Fruit fly (Drosophila melanogaster) whole organism, embryonic: ENCODE results near the gene Drep4.
A peak's percentile ranks its signal among the peaks of the same experiment; 100 is the strongest.

Experiments used
- Awh ChIP-seq: fragments of 200-800 bp; sonication (Bioruptor generic); IDR thresholded peaks from 2 replicates; pipeline ENCODE4, ENCODE4 v1.3.6; 2022; ENCODE audit warnings: missing biosample characterization, missing genetic modification characterization
- CG10147 ChIP-seq: fragments of 200-800 bp; sonication (Bioruptor generic); optimal IDR thresholded peaks from 2 replicates; lab custom pipeline; 2019; ENCODE audit warnings: missing biosample characterization, mild to moderate bottlenecking, missing genetic modification characterization, moderate library complexity
- CG10267 ChIP-seq: fragments of 200-800 bp; sonication (Bioruptor generic); optimal IDR thresholded peaks from 2 replicates; lab custom pipeline; 2018; ENCODE audit warnings: missing biosample characterization, mild to moderate bottlenecking, missing genetic modification characterization, moderate library complexity
- CG10565 ChIP-seq: fragments of 200-800 bp; sonication (Bioruptor generic); optimal IDR thresholded peaks from 3 replicates; lab custom pipeline; 2016; ENCODE audit warnings: missing biosample characterization, mild to moderate bottlenecking, missing genetic modification characterization
- CG11696 ChIP-seq: fragments of 200-800 bp; sonication (Bioruptor generic); IDR thresholded peaks from 2 replicates; pipeline ENCODE4 v1.3.6; 2022; ENCODE audit warnings: missing biosample characterization, missing genetic modification characterization
- CG12299 ChIP-seq: fragments of 200-800 bp; sonication (Bioruptor generic); optimal IDR thresholded peaks from 2 replicates; lab custom pipeline; 2018; ENCODE audit warnings: missing biosample characterization, mild to moderate bottlenecking, missing genetic modification characterization
- CG13123 ChIP-seq: fragments of 200-800 bp; sonication (Bioruptor generic); optimal IDR thresholded peaks from 2 replicates; lab custom pipeline; 2016; ENCODE audit warnings: missing biosample characterization, missing genetic modification characterization
- CG13624 ChIP-seq: fragments of 200-800 bp; sonication (Bioruptor generic); optimal IDR thresholded peaks from 2 replicates; lab custom pipeline; 2016; ENCODE audit warnings: missing biosample characterization, missing genetic modification characterization
- CG15479 ChIP-seq: fragments of 200-800 bp; sonication (Bioruptor generic); optimal IDR thresholded peaks from 3 replicates; lab custom pipeline; 2019; ENCODE audit warnings: missing biosample characterization, mild to moderate bottlenecking, missing genetic modification characterization, moderate library complexity
- CG1602 ChIP-seq: fragments of 200-800 bp; sonication (Bioruptor generic); optimal IDR thresholded peaks from 3 replicates; lab custom pipeline; 2016; ENCODE audit warnings: missing biosample characterization, missing genetic modification characterization
- CG16779 ChIP-seq: fragments of 200-800 bp; sonication (Bioruptor generic); IDR thresholded peaks from 2 replicates; pipeline ENCODE4 v1.3.6; 2022; ENCODE audit warnings: missing biosample characterization, missing genetic modification characterization
- CG2116 ChIP-seq: fragments of 200-800 bp; sonication (Bioruptor generic); optimal IDR thresholded peaks from 3 replicates; lab custom pipeline; 2018; ENCODE audit warnings: missing biosample characterization, mild to moderate bottlenecking, missing genetic modification characterization
- CG2120 ChIP-seq: fragments of 200-800 bp; sonication (Bioruptor generic); optimal IDR thresholded peaks from 3 replicates; lab custom pipeline; 2016; ENCODE audit warnings: missing biosample characterization, missing genetic modification characterization
- CG3163 ChIP-seq: fragments of 200-800 bp; sonication (Bioruptor generic); optimal IDR thresholded peaks from 3 replicates; lab custom pipeline; 2016; ENCODE audit warnings: missing biosample characterization, missing genetic modification characterization
- CG32532 ChIP-seq: fragments of 200-800 bp; sonication (Bioruptor generic); IDR thresholded peaks from 2 replicates; pipeline ENCODE4 v1.3.6; 2022; ENCODE audit warnings: missing biosample characterization, missing genetic modification characterization
- CG43689 ChIP-seq: fragments of 200-800 bp; sonication (Bioruptor generic); IDR thresholded peaks from 2 replicates; pipeline ENCODE4 v1.3.6; 2022; ENCODE audit warnings: missing biosample characterization, missing genetic modification characterization
- CG6254 ChIP-seq: fragments of 200-800 bp; sonication (Bioruptor generic); optimal IDR thresholded peaks from 3 replicates; lab custom pipeline; 2017; ENCODE audit warnings: mild to moderate bottlenecking, missing biosample characterization, missing genetic modification reagents, missing genetic modification characterization
- CG7372 ChIP-seq: fragments of 200-800 bp; sonication (Bioruptor generic); IDR thresholded peaks from 2 replicates; pipeline ENCODE4 v1.3.6; 2022; ENCODE audit warnings: missing biosample characterization, missing genetic modification characterization
- CG9817 ChIP-seq: fragments of 200-800 bp; sonication (Bioruptor generic); optimal IDR thresholded peaks from 2 replicates; lab custom pipeline; 2018; ENCODE audit warnings: missing biosample characterization, mild to moderate bottlenecking, missing genetic modification characterization, moderate library complexity
- Dbx ChIP-seq: fragments of 200-800 bp; sonication (Bioruptor generic); IDR thresholded peaks from 3 replicates; pipeline ENCODE4 v1.3.6; 2022; ENCODE audit warnings: missing biosample characterization, missing genetic modification characterization
- Dip2 ChIP-seq: fragments of 200-800 bp; sonication (Bioruptor generic); IDR thresholded peaks from 2 replicates; pipeline ENCODE4 v1.3.6; 2022; ENCODE audit warnings: missing biosample characterization, missing genetic modification characterization
- Doc2 ChIP-seq: fragments of 200-800 bp; sonication (Bioruptor generic); IDR thresholded peaks from 2 replicates; pipeline ENCODE4 v1.3.6; 2022; ENCODE audit warnings: missing biosample characterization, missing genetic modification characterization
- Dp ChIP-seq: fragments of 200-800 bp; sonication (Bioruptor generic); optimal IDR thresholded peaks from 2 replicates; lab custom pipeline; 2018; ENCODE audit warnings: missing biosample characterization, mild to moderate bottlenecking, missing genetic modification characterization, moderate library complexity
- Ets65A ChIP-seq: fragments of 200-800 bp; sonication (Bioruptor generic); peaks from one replicate; lab custom pipeline; 2016; ENCODE audit warnings: missing biosample characterization, missing genetic modification characterization
- HLH4C ChIP-seq: fragments of 200-800 bp; sonication (Bioruptor generic); IDR thresholded peaks from 3 replicates; pipeline ENCODE4 v1.3.6; 2022; ENCODE audit warnings: missing biosample characterization, missing genetic modification characterization; ENCODE audit not compliant: partially characterized antibody
- Hand ChIP-seq: fragments of 200-800 bp; sonication (Bioruptor generic); optimal IDR thresholded peaks from 2 replicates; lab custom pipeline; 2017; ENCODE audit warnings: mild to moderate bottlenecking, missing biosample characterization, missing genetic modification reagents, missing genetic modification characterization
- Hr78 ChIP-seq, 2 experiments: fragments of 200-800 bp in 1 of 2; fragments of >200 bp in 1 of 2; sonication (Bioruptor generic) in 1 of 2; optimal IDR thresholded peaks; 2 replicates each; lab custom pipeline; 2017 to 2019; ENCODE audit warnings: missing biosample characterization in 2 of 2, missing genetic modification characterization in 2 of 2, mild to moderate bottlenecking in 1 of 2, moderate library complexity in 1 of 2
- Hsf ChIP-seq: fragments of 200-800 bp; sonication (Bioruptor generic); optimal IDR thresholded peaks from 3 replicates; lab custom pipeline; 2016; ENCODE audit warnings: missing biosample characterization, missing genetic modification characterization
- Max ChIP-seq: fragments of 200-800 bp; sonication (Bioruptor generic); optimal IDR thresholded peaks from 2 replicates; lab custom pipeline; 2016; ENCODE audit warnings: missing biosample characterization, mild to moderate bottlenecking, missing genetic modification characterization
- Meics ChIP-seq: fragments of 200-800 bp; sonication (Bioruptor generic); optimal IDR thresholded peaks from 2 replicates; lab custom pipeline; 2017; ENCODE audit warnings: missing biosample characterization, mild to moderate bottlenecking, missing genetic modification characterization
- Mes4 ChIP-seq: fragments of 200-800 bp; sonication (Bioruptor generic); optimal IDR thresholded peaks from 2 replicates; lab custom pipeline; 2016; ENCODE audit warnings: missing biosample characterization, missing genetic modification characterization
- NC2α ChIP-seq: fragments of 200-800 bp; sonication (Bioruptor generic); optimal IDR thresholded peaks from 2 replicates; lab custom pipeline; 2016; ENCODE audit warnings: missing biosample characterization, missing genetic modification characterization
- Side ChIP-seq: fragments of 200-800 bp; sonication (Bioruptor generic); optimal IDR thresholded peaks from 2 replicates; lab custom pipeline; 2016; ENCODE audit warnings: missing biosample characterization, missing genetic modification characterization
- Spps ChIP-seq: fragments of 200-800 bp; sonication (Bioruptor generic); optimal IDR thresholded peaks from 2 replicates; lab custom pipeline; 2018; ENCODE audit warnings: missing biosample characterization, mild to moderate bottlenecking, missing genetic modification characterization
- ash1 ChIP-seq: fragments of 200-800 bp; sonication (Bioruptor generic); optimal IDR thresholded peaks from 2 replicates; lab custom pipeline; 2018; ENCODE audit warnings: missing biosample characterization, mild to moderate bottlenecking, missing genetic modification characterization
- br ChIP-seq: fragments of >200 bp; optimal IDR thresholded peaks from 2 replicates; lab custom pipeline; 2017
- btn ChIP-seq: fragments of 200-800 bp; sonication (Bioruptor generic); optimal IDR thresholded peaks from 2 replicates; lab custom pipeline; 2016; ENCODE audit warnings: missing biosample characterization, missing genetic modification characterization
- ci ChIP-seq: fragments of 200-800 bp; sonication (Bioruptor generic); IDR thresholded peaks from 3 replicates; pipeline ENCODE4 v1.3.6; 2022; ENCODE audit warnings: missing biosample characterization, missing genetic modification characterization
- en ChIP-seq: fragments of 200-800 bp; sonication (Bioruptor generic); optimal IDR thresholded peaks from 2 replicates; lab custom pipeline; 2016; ENCODE audit warnings: missing biosample characterization, missing genetic modification characterization
- exex ChIP-seq: fragments of 200-800 bp; sonication (Bioruptor generic); optimal IDR thresholded peaks from 4 replicates; lab custom pipeline; 2018; ENCODE audit warnings: missing biosample characterization, mild to moderate bottlenecking, missing genetic modification characterization, moderate library complexity
- gce ChIP-seq: fragments of 200-800 bp; sonication (Bioruptor generic); IDR thresholded peaks from 3 replicates; pipeline ENCODE4 v1.3.6; 2022; ENCODE audit warnings: missing biosample characterization, missing genetic modification characterization
- gcm2 ChIP-seq: fragments of 200-800 bp; sonication (Bioruptor generic); optimal IDR thresholded peaks from 2 replicates; lab custom pipeline; 2016; ENCODE audit warnings: missing biosample characterization, missing genetic modification characterization
- hb ChIP-seq: fragments of 200-800 bp; sonication (Bioruptor generic); IDR thresholded peaks from 3 replicates; pipeline ENCODE4 v1.3.6; 2022; ENCODE audit warnings: missing biosample characterization, missing genetic modification characterization; ENCODE audit not compliant: partially characterized antibody
- kay ChIP-seq: fragments of 200-800 bp; sonication (Bioruptor generic); optimal IDR thresholded peaks from 2 replicates; lab custom pipeline; 2016; ENCODE audit warnings: missing biosample characterization, missing genetic modification characterization
- lab ChIP-seq: fragments of 200-800 bp; sonication (Bioruptor generic); optimal IDR thresholded peaks from 3 replicates; lab custom pipeline; 2017; ENCODE audit warnings: missing biosample characterization, missing genetic modification characterization, mild to moderate bottlenecking, moderate library complexity, missing genetic modification reagents
- pita ChIP-seq: fragments of 200-800 bp; sonication (Bioruptor generic); optimal IDR thresholded peaks from 2 replicates; lab custom pipeline; 2017; ENCODE audit warnings: missing biosample characterization, mild to moderate bottlenecking, missing genetic modification characterization
- pzg ChIP-seq: fragments of 200-800 bp; sonication (Bioruptor generic); optimal IDR thresholded peaks from 3 replicates; lab custom pipeline; 2018; ENCODE audit warnings: missing biosample characterization, mild to moderate bottlenecking, missing genetic modification characterization, moderate library complexity
- sens ChIP-seq: fragments of 200-800 bp; sonication (Bioruptor generic); peaks from one replicate; lab custom pipeline; 2016; ENCODE audit warnings: missing biosample characterization, missing genetic modification characterization
- seq ChIP-seq: fragments of 200-800 bp; sonication (Bioruptor generic); IDR thresholded peaks from 2 replicates; pipeline ENCODE4 v1.3.6; 2022; ENCODE audit warnings: missing biosample characterization, missing genetic modification characterization
- tap ChIP-seq: fragments of 200-800 bp; optimal IDR thresholded peaks from 3 replicates; lab custom pipeline; 2019; ENCODE audit warnings: missing biosample characterization, mild to moderate bottlenecking, missing genetic modification characterization, moderate library complexity
- ttk ChIP-seq: fragments of 200-800 bp; sonication (Bioruptor generic); IDR thresholded peaks from 2 replicates; pipeline ENCODE4 v2.1.2; 2022; ENCODE audit warnings: missing biosample characterization, missing genetic modification characterization

Gene Drep4

DNA sequence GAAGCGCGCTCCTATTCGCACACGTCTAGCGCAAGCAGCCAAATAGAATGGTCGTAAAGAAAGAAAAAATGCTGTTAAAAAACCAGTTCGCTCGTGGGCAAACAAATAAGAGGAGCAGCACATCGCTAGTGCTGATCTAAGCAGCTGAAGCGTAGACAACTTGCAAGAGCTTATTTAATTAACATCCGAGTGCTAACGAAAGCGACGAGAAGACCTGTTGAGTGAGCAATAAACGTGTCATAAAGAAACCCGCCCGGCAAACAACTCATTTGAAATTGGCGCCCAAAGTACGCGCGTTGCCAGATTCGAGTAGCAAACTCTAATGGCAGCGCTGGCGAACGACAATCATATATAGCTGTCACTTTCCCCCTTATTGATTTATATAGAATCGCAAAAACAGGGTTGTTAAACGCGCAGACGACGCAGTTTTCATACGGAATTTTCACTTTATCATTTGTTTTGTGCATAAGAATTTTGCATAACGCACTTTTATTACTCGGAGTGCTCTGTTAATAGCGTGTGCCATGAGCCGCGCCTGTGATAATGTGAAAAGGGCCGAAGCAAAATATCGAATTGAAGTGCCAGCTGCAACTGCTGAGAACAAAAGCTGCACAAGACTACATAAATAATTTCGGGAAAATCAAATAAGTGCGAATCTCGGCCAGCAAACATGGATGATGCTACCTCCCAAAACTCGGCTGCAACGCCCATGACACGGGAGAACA lies 9.9 kb upstream of the Drep4 start (continued):
- TF ChIP-seq CG16779 (GFP tag; lab: Robert Waterston, UW) (no peak), CG12299 (tag; lab: Kevin White, UChicago) (no peak), gcm2 (GFP tag; lab: Kevin White, UChicago) (no peak), pita (GFP tag; lab: Kevin White, UChicago) (no peak), CG13624 (GFP tag; lab: Kevin White, UChicago) (peak; percentile 82), gce (no peak), CG15479 (GFP tag; lab: Kevin White, UChicago) (peak; percentile 39), CG10565 (no peak), Max (GFP tag; lab: Kevin White, UChicago) (no peak), Hr78 (GFP tag; optimal IDR thresholded peaks at IDR 0.05; lab: Kevin White, UChicago) (no peak), kay (GFP tag; lab: Kevin White, UChicago) (peak; percentile 21), Ets65A (GFP tag; lab: Kevin White, UChicago) (no peak), CG10147 (GFP tag; lab: Kevin White, UChicago) (no peak), CG7372 (GFP tag; lab: Robert Waterston, UW) (no peak), HLH4C (GFP tag; lab: Robert Waterston, UW) (peak; percentile 51; the same call in 2 of the 3 replicates), CG32532 (no peak), Dip2 (GFP tag; lab: Robert Waterston, UW) (no peak), Doc2 (no peak), btn (GFP tag; lab: Kevin White, UChicago) (no peak), CG2116 (GFP tag; lab: Kevin White, UChicago) (peak; percentile 77), br (lab: Kevin White, UChicago) (no peak), CG6254 (GFP tag; lab: Kevin White, UChicago) (no peak), CG10267 (tag; lab: Kevin White, UChicago) (peak; percentile 65), CG3163 (no peak), ci (GFP tag; lab: Robert Waterston, UW) (no peak; the same call in 2 of the 3 replicates), Side (GFP tag; lab: Kevin White, UChicago) (no peak), Hsf (GFP tag; lab: Kevin White, UChicago) (no peak), Awh (no peak), hb (GFP tag; lab: Robert Waterston, UW) (no peak), lab (GFP tag; lab: Kevin White, UChicago) (no peak), seq (GFP tag; lab: Robert Waterston, UW) (no peak), CG13123 (GFP tag; lab: Kevin White, UChicago) (no peak), ttk (no peak), ash1 (GFP tag; lab: Kevin White, UChicago) (no peak), CG43689 (no peak), pzg (peak; percentile 85), NC2α (GFP tag; lab: Kevin White, UChicago) (no peak), CG9817 (tag; lab: Kevin White, UChicago) (no peak), tap (tag; lab: Kevin White, UChicago) (no peak), en (GFP tag; lab: Kevin White, UChicago) (no peak), Spps (no peak), CG1602 (GFP tag; lab: Kevin White, UChicago) (no peak), Dbx (no peak), sens (GFP tag; lab: Kevin White, UChicago) (peak; percentile 70), Meics (GFP tag; lab: Kevin White, UChicago) (no peak), Mes4 (peak; percentile 46), CG2120 (GFP tag; lab: Kevin White, UChicago) (peak; percentile 1), exex (no peak), CG11696 (GFP tag; lab: Robert Waterston, UW) (no peak), Dp (peak; percentile 98), Hand (GFP tag; lab: Kevin White, UChicago) (no peak)
